Worm (Caenorhabditis elegans) whole organism, L1 larva: ENCODE data around the gene D2021.4.

Experiments
- C04F5.9 ChIP-seq: sonication (generic microtip); optimal IDR thresholded peaks from 2 replicates; lab custom pipeline; 2016; ENCODE audit warnings: missing genetic modification characterization, missing compliant biosample characterization
- F16B12.6 ChIP-seq: fragments of 150-350 bp; optimal IDR thresholded peaks from 2 replicates; lab custom pipeline; 2014; ENCODE audit warnings: missing biosample characterization, missing genetic modification characterization
- aha-1 ChIP-seq: fragments of 150-350 bp; optimal IDR thresholded peaks from 2 replicates; lab custom pipeline; 2014; ENCODE audit warnings: missing biosample characterization, missing genetic modification characterization
- ama-1 ChIP-seq: fragments of 150-350 bp; optimal IDR thresholded peaks from 2 replicates; lab custom pipeline; 2014
- blmp-1 ChIP-seq: fragments of 150-350 bp; optimal IDR thresholded peaks from 2 replicates; lab custom pipeline; 2014; ENCODE audit warnings: missing biosample characterization, missing genetic modification characterization
- ceh-8 ChIP-seq: fragments of 200-800 bp; sonication (Bioruptor generic); optimal IDR thresholded peaks from 2 replicates; lab custom pipeline; 2018; ENCODE audit warnings: mild to moderate bottlenecking, missing genetic modification characterization, moderate library complexity, missing compliant biosample characterization
- ceh-82 ChIP-seq, 3 experiments: fragments of 150-350 bp in 1 of 3; sonication (generic microtip) in 2 of 3; optimal IDR thresholded peaks; 2 replicates each; lab custom pipeline; 2014 to 2017; ENCODE audit warnings: missing biosample characterization in 3 of 3, missing genetic modification characterization in 3 of 3
- ceh-90 ChIP-seq: sonication (generic microtip); optimal IDR thresholded peaks from 2 replicates; lab custom pipeline; 2016; ENCODE audit warnings: missing genetic modification characterization, missing compliant biosample characterization
- dpl-1 ChIP-seq, 3 experiments: fragments of 150-350 bp in 2 of 3; sonication (generic microtip) in 1 of 3; optimal IDR thresholded peaks; 2 replicates each; lab custom pipeline; 2014 to 2017; ENCODE audit warnings: missing biosample characterization in 3 of 3, missing genetic modification characterization in 3 of 3, missing genetic modification reagents in 3 of 3
- efl-1 ChIP-seq, 4 experiments: fragments of 150-350 bp; optimal IDR thresholded peaks in 3 of 4; peaks in 1 of 4; 1 replicate in 1 of 4; 2 replicates in 3 of 4; lab custom pipeline; 2014; ENCODE audit warnings: missing biosample characterization in 2 of 4, missing genetic modification characterization in 2 of 4, missing genetic modification reagents in 2 of 4
- egl-27 ChIP-seq, 2 experiments: fragments of 150-350 bp in 1 of 2; sonication (generic microtip); optimal IDR thresholded peaks; 3 replicates each; lab custom pipeline; 2017 to 2018; ENCODE audit warnings: missing biosample characterization in 2 of 2, missing genetic modification characterization in 2 of 2, missing genetic modification reagents in 2 of 2
- elt-2 ChIP-seq: sonication (generic microtip); optimal IDR thresholded peaks from 2 replicates; lab custom pipeline; 2016; ENCODE audit warnings: missing genetic modification characterization, mild to moderate bottlenecking, inconsistent platforms, missing compliant biosample characterization, missing genetic modification reagents
- fkh-10 ChIP-seq: sonication (generic microtip); optimal IDR thresholded peaks from 2 replicates; lab custom pipeline; 2017; ENCODE audit warnings: missing biosample characterization, missing genetic modification reagents, missing genetic modification characterization
- hlh-4 ChIP-seq: sonication (generic microtip); optimal IDR thresholded peaks from 2 replicates; lab custom pipeline; 2016; ENCODE audit warnings: mild to moderate bottlenecking, missing genetic modification characterization, missing compliant biosample characterization
- isw-1 ChIP-seq: fragments of 200-800 bp; sonication (Bioruptor generic); IDR thresholded peaks from 2 replicates; pipeline ENCODE4 v1.3.6; 2022; ENCODE audit warnings: missing genetic modification characterization, missing compliant biosample characterization
- lin-14 ChIP-seq: fragments of 200-800 bp; sonication (Bioruptor generic); optimal IDR thresholded peaks from 2 replicates; lab custom pipeline; 2018; ENCODE audit warnings: mild to moderate bottlenecking, missing genetic modification characterization, moderate library complexity, missing compliant biosample characterization
- lin-15B ChIP-seq: fragments of 150-350 bp; sonication (generic microtip); optimal IDR thresholded peaks from 3 replicates; lab custom pipeline; 2014; ENCODE audit warnings: missing biosample characterization, missing genetic modification characterization
- lin-35 ChIP-seq, 2 experiments: fragments of 150-350 bp; optimal IDR thresholded peaks; 2 replicates each; lab custom pipeline; 2014; ENCODE audit warnings: missing biosample characterization in 2 of 2, missing genetic modification characterization in 2 of 2, missing genetic modification reagents in 2 of 2
- lin-39 ChIP-seq: fragments of 150-350 bp; optimal IDR thresholded peaks from 2 replicates; lab custom pipeline; 2014; ENCODE audit warnings: missing biosample characterization, missing genetic modification reagents, missing genetic modification characterization
- mep-1 ChIP-seq: fragments of 150-350 bp; optimal IDR thresholded peaks from 2 replicates; lab custom pipeline; 2014; ENCODE audit warnings: missing biosample characterization, missing genetic modification characterization
- nhr-12 ChIP-seq: sonication (generic microtip); optimal IDR thresholded peaks from 2 replicates; lab custom pipeline; 2017; ENCODE audit warnings: missing biosample characterization, missing genetic modification characterization
- nhr-19 ChIP-seq: fragments of 200-800 bp; sonication (Bioruptor generic); conservative IDR thresholded peaks from 2 replicates; pipeline ENCODE4 v1.3.6; 2022; ENCODE audit warnings: missing genetic modification characterization, missing compliant biosample characterization
- nhr-20 ChIP-seq: sonication (generic microtip); optimal IDR thresholded peaks from 2 replicates; lab custom pipeline; 2016; ENCODE audit warnings: mild to moderate bottlenecking, missing genetic modification characterization, missing compliant biosample characterization
- nhr-237 ChIP-seq: fragments of 150-350 bp; optimal IDR thresholded peaks from 2 replicates; lab custom pipeline; 2014; ENCODE audit warnings: missing biosample characterization, missing genetic modification characterization
- nhr-28 ChIP-seq: fragments of 150-350 bp; optimal IDR thresholded peaks from 2 replicates; lab custom pipeline; 2014; ENCODE audit warnings: missing biosample characterization, missing genetic modification characterization
- nhr-47 ChIP-seq: sonication (generic microtip); optimal IDR thresholded peaks from 2 replicates; lab custom pipeline; 2016; ENCODE audit warnings: mild to moderate bottlenecking, missing genetic modification characterization, moderate library complexity, missing compliant biosample characterization
- nhr-71 ChIP-seq: sonication (generic microtip); optimal IDR thresholded peaks from 2 replicates; lab custom pipeline; 2016; ENCODE audit warnings: mild to moderate bottlenecking, missing genetic modification characterization, moderate library complexity, missing compliant biosample characterization
- nhr-84 ChIP-seq: sonication (generic microtip); optimal IDR thresholded peaks from 2 replicates; lab custom pipeline; 2017; ENCODE audit warnings: missing biosample characterization, missing genetic modification characterization
- nhr-85 ChIP-seq: sonication (generic microtip); peaks from one replicate; lab custom pipeline; 2016; ENCODE audit warnings: missing genetic modification characterization, inconsistent platforms, missing compliant biosample characterization
- pqm-1 ChIP-seq: sonication (generic microtip); optimal IDR thresholded peaks from 3 replicates; lab custom pipeline; 2017; ENCODE audit warnings: missing biosample characterization, missing genetic modification characterization
- rnt-1 ChIP-seq: sonication (generic microtip); optimal IDR thresholded peaks from 2 replicates; lab custom pipeline; 2016; ENCODE audit warnings: mild to moderate bottlenecking, missing genetic modification characterization, moderate library complexity, missing compliant biosample characterization
- snpc-4 ChIP-seq: fragments of 150-350 bp; optimal IDR thresholded peaks from 2 replicates; lab custom pipeline; 2014; ENCODE audit warnings: missing biosample characterization, missing genetic modification characterization
- snu-23 ChIP-seq: sonication (generic microtip); optimal IDR thresholded peaks from 2 replicates; lab custom pipeline; 2016; ENCODE audit warnings: missing genetic modification characterization, missing compliant biosample characterization
- sup-37 ChIP-seq: fragments of 200-800 bp; sonication (Bioruptor generic); optimal IDR thresholded peaks from 2 replicates; lab custom pipeline; 2018; ENCODE audit warnings: mild to moderate bottlenecking, missing genetic modification characterization, missing compliant biosample characterization
- swsn-7 ChIP-seq: sonication (generic microtip); optimal IDR thresholded peaks from 2 replicates; lab custom pipeline; 2016; ENCODE audit warnings: missing genetic modification characterization, missing compliant biosample characterization
- unc-62 ChIP-seq: fragments of 150-350 bp; optimal IDR thresholded peaks from 2 replicates; lab custom pipeline; 2014; ENCODE audit warnings: missing biosample characterization, missing genetic modification reagents, missing genetic modification characterization
- unc-86 ChIP-seq: sonication (generic microtip); optimal IDR thresholded peaks from 2 replicates; lab custom pipeline; 2016; ENCODE audit warnings: missing genetic modification characterization, missing compliant biosample characterization
- unc-98 ChIP-seq: fragments of 200-800 bp; sonication (Bioruptor generic); IDR thresholded peaks from 2 replicates; pipeline ENCODE4 v1.3.6; 2022; ENCODE audit warnings: missing genetic modification characterization, missing compliant biosample characterization
- xbp-1 ChIP-seq: sonication (generic microtip); optimal IDR thresholded peaks from 2 replicates; lab custom pipeline; 2016; ENCODE audit warnings: missing genetic modification characterization, missing compliant biosample characterization
- zag-1 ChIP-seq: fragments of 150-350 bp; optimal IDR thresholded peaks from 2 replicates; lab custom pipeline; 2014; ENCODE audit warnings: missing biosample characterization, missing genetic modification characterization
- zip-4 ChIP-seq: fragments of 200-800 bp; sonication (Bioruptor generic); optimal IDR thresholded peaks from 2 replicates; lab custom pipeline; 2018; ENCODE audit warnings: mild to moderate bottlenecking, missing genetic modification characterization, moderate library complexity, missing compliant biosample characterization

Gene D2021.4

DNA sequence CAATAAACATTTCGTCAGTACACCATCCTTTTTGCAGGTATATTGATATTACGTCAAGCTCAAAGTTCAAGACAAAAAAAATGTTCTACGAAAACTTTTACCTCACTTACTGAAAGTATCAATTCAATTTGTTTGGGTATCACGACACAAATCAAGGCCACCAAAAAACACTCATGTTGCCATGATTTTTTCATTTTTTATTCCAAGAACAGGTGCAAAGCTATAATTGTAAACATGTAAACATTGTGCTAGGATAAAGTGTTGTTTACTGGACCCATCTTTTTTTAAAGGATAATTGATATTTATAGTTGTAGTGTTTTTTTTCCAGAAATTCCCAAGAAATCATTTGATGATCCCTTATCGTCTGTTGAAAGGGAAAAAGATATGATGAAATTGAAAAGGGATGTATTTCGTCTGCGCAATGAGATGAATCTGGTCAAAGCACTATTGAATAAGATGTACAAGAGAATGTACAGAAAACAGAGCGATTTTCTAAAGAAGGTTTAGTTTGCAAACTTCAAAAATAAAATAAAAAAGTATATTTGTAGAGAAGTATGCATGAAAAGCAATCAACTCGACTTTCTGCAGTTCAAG, 34.0 kb upstream of the D2021.4 start:
- no peak for TF ChIP-seq ceh-8
- TF ChIP-seq pqm-1 (tag; lab: Kevin White, UChicago): no peak
- no peak for TF ChIP-seq unc-86 (tag; lab: Kevin White, UChicago)
- no peak for TF ChIP-seq ceh-90 (tag; lab: Kevin White, UChicago)
- no peak for TF ChIP-seq zag-1 (tag; lab: Kevin White, UChicago)
- TF ChIP-seq nhr-85 (tag; lab: Kevin White, UChicago): peak; percentile 55
- no peak for TF ChIP-seq nhr-28 (tag; lab: Kevin White, UChicago)
- TF ChIP-seq ceh-82 (tag; optimal IDR thresholded peaks at IDR 0.05; lab: Kevin White, UChicago): no peak
- TF ChIP-seq nhr-47 (tag; lab: Kevin White, UChicago): peak; percentile 33
- no peak for TF ChIP-seq nhr-84 (tag; lab: Kevin White, UChicago)
- no peak for TF ChIP-seq snu-23 (GFP tag; lab: Kevin White, UChicago)
- TF ChIP-seq swsn-7 (tag; lab: Kevin White, UChicago): no peak
- no peak for TF ChIP-seq F16B12.6 (tag; lab: Kevin White, UChicago)
- TF ChIP-seq aha-1 (tag; lab: Kevin White, UChicago): no peak
- no peak for TF ChIP-seq xbp-1 (tag; lab: Kevin White, UChicago)
- TF ChIP-seq lin-14 (GFP tag; lab: Kevin White, UChicago): peak; percentile 36
- no peak for TF ChIP-seq elt-2
- TF ChIP-seq nhr-20 (tag; lab: Kevin White, UChicago): peak; percentile 41
- TF ChIP-seq isw-1 (GFP tag; lab: Robert Waterston, UW): no peak
- no peak for TF ChIP-seq zip-4
- no peak for TF ChIP-seq lin-15B (tag; lab: Kevin White, UChicago)
- no peak for TF ChIP-seq C04F5.9 (tag; lab: Kevin White, UChicago)
- TF ChIP-seq nhr-71 (tag; lab: Kevin White, UChicago): peak; percentile 43
- no peak for TF ChIP-seq lin-35 (GFP tag; optimal IDR thresholded peaks at IDR 0.05; lab: Kevin White, UChicago)
- peak; percentile 90 for TF ChIP-seq blmp-1 (tag; lab: Kevin White, UChicago)
- no peak for TF ChIP-seq unc-62
- TF ChIP-seq nhr-19: 0 out of 2 replicates have a peak, but pooled peaks have one; percentile 19
- TF ChIP-seq hlh-4 (tag; lab: Kevin White, UChicago): peak; percentile 86
- TF ChIP-seq mep-1 (tag; lab: Kevin White, UChicago): no peak
- TF ChIP-seq dpl-1 (GFP tag; optimal IDR thresholded peaks at IDR 0.05; lab: Kevin White, UChicago): no peak
- no peak for TF ChIP-seq lin-39 (tag; lab: Kevin White, UChicago)
- TF ChIP-seq efl-1 (optimal IDR thresholded peaks at IDR 0.05; lab: Kevin White, UChicago): no peak
- TF ChIP-seq efl-1 (GFP tag; optimal IDR thresholded peaks at IDR 0.05 in 1 of 2; lab: Kevin White, UChicago): no peak
- TF ChIP-seq fkh-10 (GFP tag; lab: Kevin White, UChicago): no peak
- TF ChIP-seq snpc-4 (tag; lab: Kevin White, UChicago): no peak

DNA sequence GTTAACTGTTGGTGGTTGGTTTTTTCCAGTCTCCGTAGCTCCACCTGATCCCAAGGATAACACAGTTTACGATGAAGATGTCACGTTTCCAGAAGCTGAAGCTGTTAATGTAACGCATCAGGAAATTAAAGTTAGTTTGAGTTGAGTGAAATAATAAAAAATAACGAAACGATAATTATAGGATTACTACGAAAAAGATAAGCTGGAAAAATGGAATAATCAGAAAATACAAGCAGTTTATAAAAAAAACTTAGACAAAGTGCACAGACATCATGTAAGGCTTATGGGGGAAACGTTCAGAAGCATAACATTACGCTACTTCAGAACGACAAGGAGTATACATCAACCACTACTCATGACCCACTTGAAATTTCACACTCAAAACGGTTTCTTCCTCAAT, 32.6 kb upstream of the D2021.4 start, which contains the start of gene F18E9.8:
Gene F18E9.8, minus strand, starts transcription at position 101 of the 400 bp plus-strand sequence.
- TF ChIP-seq nhr-71 (tag; lab: Kevin White, UChicago): no peak
- TF ChIP-seq ama-1 (lab: Kevin White, UChicago): no peak
- no peak for TF ChIP-seq sup-37 (GFP tag; lab: Kevin White, UChicago)
- TF ChIP-seq nhr-237: no peak
- TF ChIP-seq unc-98 (GFP tag; lab: Robert Waterston, UW): no peak
- no peak for TF ChIP-seq rnt-1 (tag; lab: Kevin White, UChicago)
- no peak for TF ChIP-seq nhr-12 (tag; lab: Kevin White, UChicago)
- TF ChIP-seq egl-27 (tag; optimal IDR thresholded peaks at IDR 0.05; lab: Kevin White, UChicago): no peak
- no peak for TF ChIP-seq F16B12.6 (tag; lab: Kevin White, UChicago)
